Worm (Caenorhabditis elegans): Measurements from ENCODE around the gene F46B6.6.

DNA sequence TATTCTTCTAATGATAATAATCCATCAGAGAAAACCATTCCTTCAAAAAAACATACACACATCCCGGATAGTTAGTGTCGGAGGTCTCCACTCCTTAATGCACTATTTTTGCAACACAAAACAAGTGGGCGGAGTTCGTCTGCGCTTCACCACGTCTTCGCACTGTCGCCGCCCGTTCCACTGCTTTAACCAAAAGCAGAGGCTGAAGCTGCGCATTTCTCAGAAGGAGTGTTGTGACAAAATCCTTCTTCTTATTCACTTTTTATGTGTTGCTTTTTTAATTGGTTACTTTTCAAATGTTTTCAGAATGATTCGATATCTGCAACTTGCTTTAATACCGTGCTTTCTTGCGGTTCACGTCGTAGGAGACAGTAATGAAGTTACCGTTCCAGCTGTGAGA lies 41.7 kb downstream of the F46B6.6 start, which contains the start of gene F58E6.13:
- TF ChIP-seq C06A6.2 (GFP tag; conservative IDR thresholded peaks at IDR 0.05) (no peak), snpc-4 (GFP tag; optimal IDR thresholded peaks at IDR 0.05) (no peak), snpc-4 (tag; optimal IDR thresholded peaks at IDR 0.05) (no peak), ama-1 (optimal IDR thresholded peaks at IDR 0.05) (no peak), ama-1 (GFP tag; optimal IDR thresholded peaks at IDR 0.05) (no peak), B0019.2 (GFP tag; conservative IDR thresholded peaks at IDR 0.05) (no peak), madf-3 (GFP tag; IDR thresholded peaks at IDR 0.05) (no peak), T07F8.4 (tag; optimal IDR thresholded peaks at IDR 0.05) (no peak), T26A5.8 (tag; optimal IDR thresholded peaks at IDR 0.05) (no peak), hlh-12 (tag; optimal IDR thresholded peaks at IDR 0.05) (no peak), unc-62 (GFP tag; optimal IDR thresholded peaks at IDR 0.05) (no peak), dpl-1 (GFP tag; optimal IDR thresholded peaks at IDR 0.05) (no peak), cebp-2 (GFP tag; IDR thresholded peaks at IDR 0.05) (no peak), F55B11.4 (tag; optimal IDR thresholded peaks at IDR 0.05; ENCODE audit: borderline replicate concordance, insufficient read depth) (no peak), F37B4.10 (GFP tag; IDR thresholded peaks at IDR 0.05) (no peak), him-1 (tag; optimal IDR thresholded peaks at IDR 0.05) (no peak)

All from whole organism, young adult.